Fruit fly (Drosophila melanogaster) whole organism, embryonic: ENCODE data around the gene Wdr33.
A peak's percentile ranks its signal among the peaks of the same experiment; 100 is the strongest.

Experiments used
- CG10147 ChIP-seq: fragments of 200-800 bp; sonication (Bioruptor generic); optimal IDR thresholded peaks from 2 replicates; lab custom pipeline; 2019; ENCODE audit warnings: missing biosample characterization, mild to moderate bottlenecking, missing genetic modification characterization, moderate library complexity
- CG10462 ChIP-seq: fragments of 200-800 bp; sonication (Bioruptor generic); optimal IDR thresholded peaks from 2 replicates; lab custom pipeline; 2016; ENCODE audit warnings: missing biosample characterization, missing genetic modification characterization
- CG10654 ChIP-seq: fragments of 200-800 bp; sonication (Bioruptor generic); optimal IDR thresholded peaks from 2 replicates; lab custom pipeline; 2016; ENCODE audit warnings: missing biosample characterization, missing genetic modification characterization
- CG11398 ChIP-seq: fragments of 200-800 bp; sonication (Bioruptor generic); optimal IDR thresholded peaks from 2 replicates; lab custom pipeline; 2016; ENCODE audit warnings: missing biosample characterization, missing genetic modification characterization
- CG11723 ChIP-seq: fragments of 200-800 bp; sonication (Bioruptor generic); optimal IDR thresholded peaks from 2 replicates; lab custom pipeline; 2017; ENCODE audit warnings: missing biosample characterization, mild to moderate bottlenecking, missing genetic modification characterization
- CG12071 ChIP-seq: fragments of 200-800 bp; sonication (Bioruptor generic); optimal IDR thresholded peaks from 3 replicates; lab custom pipeline; 2018; ENCODE audit warnings: missing biosample characterization, mild to moderate bottlenecking, missing genetic modification characterization
- CG12236 ChIP-seq: fragments of 200-800 bp; sonication (Bioruptor generic); optimal IDR thresholded peaks from 2 replicates; lab custom pipeline; 2016; ENCODE audit warnings: missing biosample characterization, missing genetic modification characterization
- CG15514 ChIP-seq: fragments of 200-800 bp; sonication (Bioruptor generic); optimal IDR thresholded peaks from 3 replicates; lab custom pipeline; 2017; ENCODE audit warnings: missing biosample characterization, missing genetic modification characterization, mild to moderate bottlenecking, moderate library complexity, missing genetic modification reagents
- CG15696 ChIP-seq: fragments of 200-800 bp; sonication (Bioruptor generic); optimal IDR thresholded peaks from 2 replicates; lab custom pipeline; 2019; ENCODE audit warnings: missing biosample characterization, mild to moderate bottlenecking, missing genetic modification characterization, moderate library complexity
- CG16863 ChIP-seq: fragments of 200-800 bp; sonication (Bioruptor generic); optimal IDR thresholded peaks from 3 replicates; lab custom pipeline; 2016; ENCODE audit warnings: missing biosample characterization, missing genetic modification characterization
- CG1792 ChIP-seq: fragments of 200-800 bp; sonication (Bioruptor generic); optimal IDR thresholded peaks from 2 replicates; lab custom pipeline; 2016; ENCODE audit warnings: missing biosample characterization, missing genetic modification characterization
- CG2120 ChIP-seq: fragments of 200-800 bp; sonication (Bioruptor generic); optimal IDR thresholded peaks from 3 replicates; lab custom pipeline; 2016; ENCODE audit warnings: missing biosample characterization, missing genetic modification characterization
- CG2129 ChIP-seq: fragments of 200-800 bp; sonication (Bioruptor generic); IDR thresholded peaks from 2 replicates; pipeline ENCODE4 v1.3.6; 2022; ENCODE audit warnings: missing biosample characterization, missing genetic modification characterization; ENCODE audit not compliant: partially characterized antibody
- CG2199 ChIP-seq: fragments of 200-800 bp; sonication (Bioruptor generic); IDR thresholded peaks from 3 replicates; pipeline ENCODE4 v1.3.6; 2022; ENCODE audit warnings: missing biosample characterization, missing genetic modification characterization
- CG2889 ChIP-seq: fragments of 200-800 bp; sonication (Bioruptor generic); IDR thresholded peaks from 3 replicates; pipeline ENCODE4 v1.3.6; 2022; ENCODE audit warnings: missing biosample characterization, missing genetic modification characterization
- CG3995 ChIP-seq: fragments of 200-800 bp; sonication (Bioruptor generic); optimal IDR thresholded peaks from 3 replicates; lab custom pipeline; 2016; ENCODE audit warnings: missing biosample characterization, missing genetic modification characterization
- CG6791 ChIP-seq: fragments of 200-800 bp; sonication (Bioruptor generic); IDR thresholded peaks from 3 replicates; pipeline ENCODE4 v1.3.6; 2022; ENCODE audit warnings: missing biosample characterization, missing genetic modification characterization; ENCODE audit not compliant: partially characterized antibody
- CG9215 ChIP-seq: fragments of 200-800 bp; sonication (Bioruptor generic); IDR thresholded peaks from 2 replicates; pipeline ENCODE4 v1.3.6; 2022; ENCODE audit warnings: missing biosample characterization, missing genetic modification characterization
- CG9817 ChIP-seq: fragments of 200-800 bp; sonication (Bioruptor generic); optimal IDR thresholded peaks from 2 replicates; lab custom pipeline; 2018; ENCODE audit warnings: missing biosample characterization, mild to moderate bottlenecking, missing genetic modification characterization, moderate library complexity
- Deaf1 ChIP-seq: fragments of 200-800 bp; optimal IDR thresholded peaks from 3 replicates; lab custom pipeline; 2019; ENCODE audit warnings: missing biosample characterization, mild to moderate bottlenecking, missing genetic modification characterization, moderate library complexity
- Hmr ChIP-seq: fragments of 200-800 bp; sonication (Bioruptor generic); optimal IDR thresholded peaks from 3 replicates; lab custom pipeline; 2017; ENCODE audit warnings: mild to moderate bottlenecking, missing biosample characterization, missing genetic modification reagents, missing genetic modification characterization
- Hmx ChIP-seq: fragments of 200-800 bp; sonication (Bioruptor generic); optimal IDR thresholded peaks from 2 replicates; lab custom pipeline; 2016; ENCODE audit warnings: missing biosample characterization, missing genetic modification characterization
- Hr51 ChIP-seq, 2 experiments: fragments of 200-800 bp; sonication (Bioruptor generic); optimal IDR thresholded peaks; 2 replicates in 1 of 2; 3 replicates in 1 of 2; lab custom pipeline; 2016 to 2018; ENCODE audit warnings: missing biosample characterization in 2 of 2, missing genetic modification characterization in 2 of 2, mild to moderate bottlenecking in 1 of 2, moderate library complexity in 1 of 2
- Lim3 ChIP-seq: fragments of 200-800 bp; sonication (Bioruptor generic); IDR thresholded peaks from 2 replicates; pipeline ENCODE4 v1.3.6; 2022; ENCODE audit warnings: missing biosample characterization, missing genetic modification characterization
- Mad ChIP-seq: fragments of 200-800 bp; sonication (Bioruptor generic); optimal IDR thresholded peaks from 2 replicates; lab custom pipeline; 2016; ENCODE audit warnings: missing biosample characterization, missing genetic modification characterization
- Meics ChIP-seq: fragments of 200-800 bp; sonication (Bioruptor generic); optimal IDR thresholded peaks from 2 replicates; lab custom pipeline; 2017; ENCODE audit warnings: missing biosample characterization, mild to moderate bottlenecking, missing genetic modification characterization
- Nf-YC ChIP-seq: fragments of 200-800 bp; optimal IDR thresholded peaks from 3 replicates; lab custom pipeline; 2019; ENCODE audit warnings: missing biosample characterization, mild to moderate bottlenecking, missing genetic modification characterization, moderate library complexity
- Pdp1 ChIP-seq, 2 experiments: fragments of 200-800 bp; sonication (Bioruptor generic); optimal IDR thresholded peaks; 3 replicates each; lab custom pipeline; 2016; ENCODE audit warnings: missing biosample characterization in 2 of 2, missing genetic modification characterization in 2 of 2, mild to moderate bottlenecking in 1 of 2, moderate library complexity in 1 of 2
- Sox102F ChIP-seq: fragments of 200-800 bp; sonication (Bioruptor generic); optimal IDR thresholded peaks from 2 replicates; lab custom pipeline; 2018; ENCODE audit warnings: missing biosample characterization, mild to moderate bottlenecking, missing genetic modification characterization, moderate library complexity
- ab ChIP-seq: fragments of 200-800 bp; sonication (Bioruptor generic); optimal IDR thresholded peaks from 2 replicates; lab custom pipeline; 2016; ENCODE audit warnings: missing biosample characterization, missing genetic modification characterization
- aop ChIP-seq: fragments of 200-800 bp; sonication (Bioruptor generic); IDR thresholded peaks from 2 replicates; pipeline ENCODE4 v1.3.6; 2022; ENCODE audit warnings: missing biosample characterization, missing genetic modification characterization
- ato ChIP-seq: fragments of 200-800 bp; sonication (Bioruptor generic); IDR thresholded peaks from 2 replicates; pipeline ENCODE4 v1.3.6; 2022; ENCODE audit warnings: missing biosample characterization, missing genetic modification characterization; ENCODE audit not compliant: partially characterized antibody
- danr ChIP-seq: fragments of 200-800 bp; sonication (Bioruptor generic); IDR thresholded peaks from 2 replicates; pipeline ENCODE4 v1.3.6; 2022; ENCODE audit warnings: missing biosample characterization, missing genetic modification characterization
- dati ChIP-seq: fragments of 200-800 bp; sonication (Bioruptor generic); IDR thresholded peaks from 2 replicates; pipeline ENCODE4 v1.3.6; 2022; ENCODE audit warnings: missing biosample characterization, missing genetic modification characterization
- disco-r ChIP-seq: fragments of 200-800 bp; sonication (Bioruptor generic); optimal IDR thresholded peaks from 2 replicates; lab custom pipeline; 2016; ENCODE audit warnings: missing biosample characterization, missing genetic modification characterization
- gem ChIP-seq: fragments of 200-800 bp; sonication (Bioruptor generic); optimal IDR thresholded peaks from 2 replicates; lab custom pipeline; 2019; ENCODE audit warnings: missing biosample characterization, mild to moderate bottlenecking, missing genetic modification characterization, moderate library complexity
- gsb-n ChIP-seq: fragments of 200-800 bp; sonication (Bioruptor generic); optimal IDR thresholded peaks from 3 replicates; lab custom pipeline; 2018; ENCODE audit warnings: missing biosample characterization, mild to moderate bottlenecking, missing genetic modification characterization
- h ChIP-seq: fragments of >200 bp; optimal IDR thresholded peaks from 2 replicates; lab custom pipeline; 2017
- kah ChIP-seq: fragments of 200-800 bp; sonication (Bioruptor generic); optimal IDR thresholded peaks from 2 replicates; lab custom pipeline; 2018; ENCODE audit warnings: missing biosample characterization, mild to moderate bottlenecking, missing genetic modification characterization
- lov ChIP-seq, 2 experiments: fragments of 200-800 bp in 1 of 2; fragments of >200 bp in 1 of 2; sonication (Bioruptor generic) in 1 of 2; IDR thresholded peaks in 1 of 2; optimal IDR thresholded peaks in 1 of 2; 2 replicates in 1 of 2; 3 replicates in 1 of 2; pipeline versions ENCODE4 v1.3.6 to Lab custom; 2017 to 2022; ENCODE audit warnings: missing biosample characterization in 1 of 2, missing genetic modification characterization in 1 of 2
- oc ChIP-seq: fragments of 200-800 bp; sonication (Bioruptor generic); optimal IDR thresholded peaks from 2 replicates; lab custom pipeline; 2018; ENCODE audit warnings: missing biosample characterization, mild to moderate bottlenecking, missing genetic modification characterization, moderate library complexity
- pfk ChIP-seq: fragments of 200-800 bp; sonication (Bioruptor generic); optimal IDR thresholded peaks from 2 replicates; lab custom pipeline; 2018; ENCODE audit warnings: missing biosample characterization, mild to moderate bottlenecking, missing genetic modification characterization, moderate library complexity
- ranshi ChIP-seq: fragments of 200-800 bp; sonication (Bioruptor generic); IDR thresholded peaks from 2 replicates; pipeline ENCODE4 v1.3.6; 2022; ENCODE audit warnings: missing biosample characterization, missing genetic modification characterization
- scrt ChIP-seq: fragments of 200-800 bp; sonication (Bioruptor generic); optimal IDR thresholded peaks from 2 replicates; lab custom pipeline; 2018; ENCODE audit warnings: missing biosample characterization, mild to moderate bottlenecking, missing genetic modification characterization, moderate library complexity
- seq ChIP-seq: fragments of 200-800 bp; sonication (Bioruptor generic); IDR thresholded peaks from 2 replicates; pipeline ENCODE4 v1.3.6; 2022; ENCODE audit warnings: missing biosample characterization, missing genetic modification characterization
- sob ChIP-seq: fragments of 200-800 bp; sonication (Bioruptor generic); IDR thresholded peaks from 2 replicates; pipeline ENCODE4 v1.3.6; 2022; ENCODE audit warnings: missing biosample characterization, missing genetic modification characterization
- stc ChIP-seq: fragments of 200-800 bp; sonication (Bioruptor generic); IDR thresholded peaks from 2 replicates; pipeline ENCODE4 v1.3.6; 2022; ENCODE audit warnings: missing biosample characterization, missing genetic modification characterization
- unpg ChIP-seq: fragments of 200-800 bp; sonication (Bioruptor generic); optimal IDR thresholded peaks from 3 replicates; lab custom pipeline; 2018; ENCODE audit warnings: missing biosample characterization, mild to moderate bottlenecking, missing genetic modification characterization, moderate library complexity
- zen ChIP-seq: fragments of 200-800 bp; sonication (Bioruptor generic); optimal IDR thresholded peaks from 3 replicates; lab custom pipeline; 2018; ENCODE audit warnings: missing biosample characterization, mild to moderate bottlenecking, missing genetic modification characterization, moderate library complexity

Wdr33 gene

dm6 chr3R:5654692-5655181 is 5.7 kb upstream of the Wdr33 start, which contains the start of the genes elm and MED27 (continued):
- peak; percentile 72 for TF ChIP-seq scrt (GFP tag; lab: Kevin White, UChicago)
- peak; percentile 97 for TF ChIP-seq CG2129 (GFP tag; lab: Robert Waterston, UW)
- peak; percentile 11 for TF ChIP-seq pfk (GFP tag; lab: Kevin White, UChicago)
- TF ChIP-seq seq (GFP tag; lab: Robert Waterston, UW), result peak; percentile 85
- TF ChIP-seq CG15696, result peak; percentile 97
- peak; percentile 96 for TF ChIP-seq CG9817 (tag; lab: Kevin White, UChicago)
- peak; percentile 67 for TF ChIP-seq oc (tag; lab: Kevin White, UChicago)
- peak; percentile 80 for TF ChIP-seq aop (GFP tag; lab: Robert Waterston, UW)
- TF ChIP-seq unpg, result peak; percentile 90
- peak; percentile 73 for TF ChIP-seq CG1792
- peak; percentile 89 for TF ChIP-seq CG15514
- peak; percentile 87 for TF ChIP-seq Meics (GFP tag; lab: Kevin White, UChicago)
- 0 out of 3 replicates have a peak, but pooled peaks have one; percentile 67 for TF ChIP-seq CG2199 (GFP tag; lab: Robert Waterston, UW)
- TF ChIP-seq CG10654 (GFP tag; lab: Kevin White, UChicago), result peak; percentile 93
- peak; percentile 93 for TF ChIP-seq Hmr
- peak; percentile 92 for TF ChIP-seq danr (GFP tag; lab: Robert Waterston, UW)
- TF ChIP-seq Sox102F (GFP tag; lab: Kevin White, UChicago), result peak; percentile 92
- peak; percentile 85 for TF ChIP-seq CG6791 (GFP tag; lab: Robert Waterston, UW)
- TF ChIP-seq CG2889 (GFP tag; lab: Robert Waterston, UW), result peak; percentile 90
- TF ChIP-seq zen (tag; lab: Kevin White, UChicago), result peak; percentile 94
- peak; percentile 66 for TF ChIP-seq CG3995 (GFP tag; lab: Kevin White, UChicago)
- peak; percentile 91 to 96 for TF ChIP-seq Pdp1 (GFP tag; optimal IDR thresholded peaks at IDR 0.05; lab: Kevin White, UChicago)
- TF ChIP-seq dati (GFP tag; lab: Robert Waterston, UW), result no peak; the same call in 1 of the 2 replicates
- TF ChIP-seq kah (GFP tag; lab: Kevin White, UChicago), result no peak
- no peak for TF ChIP-seq gsb-n (tag; lab: Kevin White, UChicago)
- peak; percentile 93 for TF ChIP-seq CG10147 (GFP tag; lab: Kevin White, UChicago)
- TF ChIP-seq Mad (GFP tag; lab: Kevin White, UChicago), result peak; percentile 94
- peak; percentile 60 for TF ChIP-seq CG12236 (GFP tag; lab: Kevin White, UChicago)
- peak; percentile 80 for TF ChIP-seq ab (GFP tag; lab: Kevin White, UChicago)
- peak; percentile 93 for TF ChIP-seq ranshi (GFP tag; lab: Robert Waterston, UW)
- TF ChIP-seq Hmx (GFP tag; lab: Kevin White, UChicago), result peak; percentile 86
- TF ChIP-seq gem (tag; lab: Kevin White, UChicago), result peak; percentile 96
- peak; percentile 15 for TF ChIP-seq CG12071 (GFP tag; lab: Kevin White, UChicago)
- TF ChIP-seq CG10462, result peak; percentile 88
- peak; percentile 68 for TF ChIP-seq Deaf1 (tag; lab: Kevin White, UChicago)
- peak; percentile 98 for TF ChIP-seq CG2120 (GFP tag; lab: Kevin White, UChicago)
- TF ChIP-seq CG11723 (GFP tag; lab: Kevin White, UChicago), result peak; percentile 81
- no peak for TF ChIP-seq lov (optimal IDR thresholded peaks at IDR 0.05; lab: Kevin White, UChicago)
- TF ChIP-seq lov (GFP tag; IDR thresholded peaks at IDR 0.05; lab: Robert Waterston, UW), result peak; percentile 68; the same call in 2 of the 3 replicates
- peak; percentile 79 for TF ChIP-seq disco-r (GFP tag; lab: Kevin White, UChicago)
- TF ChIP-seq CG16863 (GFP tag; lab: Kevin White, UChicago), result peak; percentile 87
- peak; percentile 47; the same call in 1 of the 2 replicates for TF ChIP-seq ato (GFP tag; lab: Robert Waterston, UW)
- peak; percentile 96 for TF ChIP-seq CG9215 (GFP tag; lab: Robert Waterston, UW)
- TF ChIP-seq sob (GFP tag; lab: Robert Waterston, UW), result peak; percentile 96
- TF ChIP-seq stc (GFP tag; lab: Robert Waterston, UW), result peak; percentile 75
- peak; percentile 90 for TF ChIP-seq Nf-YC (tag; lab: Kevin White, UChicago)
- TF ChIP-seq h (lab: Kevin White, UChicago), result no peak
- TF ChIP-seq CG11398 (GFP tag; lab: Kevin White, UChicago), result peak; percentile 67
- TF ChIP-seq Hr51 (GFP tag; optimal IDR thresholded peaks at IDR 0.05; lab: Kevin White, UChicago), result peak; percentile 88 to 92
- peak; percentile 81 for TF ChIP-seq Lim3 (GFP tag; lab: Robert Waterston, UW)
